Worm (Caenorhabditis elegans) whole organism, young adult: ENCODE measurements around the gene clec-217.
A peak's percentile ranks its signal among the peaks of the same experiment; 100 is the strongest.

Experiments
- B0336.3 ChIP-seq: fragments of 200-800 bp; sonication (Bioruptor generic); IDR thresholded peaks from 2 replicates; pipeline ENCODE4 v1.3.6; 2022; ENCODE audit warnings: missing genetic modification characterization, missing compliant biosample characterization
- F22D6.2 ChIP-seq: sonication (generic microtip); optimal IDR thresholded peaks from 2 replicates; lab custom pipeline; 2016; ENCODE audit warnings: mild to moderate bottlenecking, missing genetic modification characterization, missing compliant biosample characterization
- F37B4.10 ChIP-seq: fragments of 200-800 bp; sonication (Bioruptor generic); IDR thresholded peaks from 2 replicates; pipeline ENCODE4 v1.3.6; 2022; ENCODE audit warnings: missing genetic modification characterization, missing compliant biosample characterization
- F52B5.7 ChIP-seq: sonication (generic microtip); optimal IDR thresholded peaks from 2 replicates; lab custom pipeline; 2016; ENCODE audit warnings: mild to moderate bottlenecking, missing genetic modification characterization, missing compliant biosample characterization
- T26A5.8 ChIP-seq: sonication (generic microtip); optimal IDR thresholded peaks from 2 replicates; lab custom pipeline; 2016; ENCODE audit warnings: missing genetic modification characterization, missing compliant biosample characterization
- Y53F4B.3 ChIP-seq: fragments of 200-800 bp; sonication (Bioruptor generic); IDR thresholded peaks from 2 replicates; pipeline ENCODE4 v1.3.6; 2022; ENCODE audit warnings: missing genetic modification reagents, missing genetic modification characterization, missing compliant biosample characterization
- Y56A3A.18 ChIP-seq: fragments of 200-800 bp; sonication (Bioruptor generic); IDR thresholded peaks from 2 replicates; pipeline ENCODE4 v1.3.6; 2022; ENCODE audit warnings: missing genetic modification reagents, missing genetic modification characterization, missing compliant biosample characterization
- Y67H2A.10 ChIP-seq: fragments of 200-800 bp; sonication (Bioruptor generic); conservative IDR thresholded peaks from 2 replicates; pipeline ENCODE4 v1.3.6; 2022; ENCODE audit warnings: missing genetic modification reagents, missing genetic modification characterization, missing compliant biosample characterization
- ama-1 ChIP-seq, 3 experiments: fragments of 150-350 bp in 1 of 3; sonication (generic microtip) in 2 of 3; optimal IDR thresholded peaks; 2 replicates each; lab custom pipeline; 2014 to 2018; ENCODE audit warnings: missing biosample characterization in 2 of 3, missing genetic modification characterization in 2 of 3, missing genetic modification reagents in 2 of 3
- aptf-2 ChIP-seq: fragments of 200-800 bp; sonication (Bioruptor generic); conservative IDR thresholded peaks from 2 replicates; pipeline ENCODE4 v1.3.6; 2022; ENCODE audit warnings: missing genetic modification reagents, missing genetic modification characterization, missing compliant biosample characterization
- atf-7 ChIP-seq: sonication (generic microtip); optimal IDR thresholded peaks from 2 replicates; lab custom pipeline; 2017; ENCODE audit warnings: mild to moderate bottlenecking, missing genetic modification characterization, missing compliant biosample characterization
- attf-3 ChIP-seq: fragments of 200-800 bp; sonication (Bioruptor generic); conservative IDR thresholded peaks from 2 replicates; pipeline ENCODE4 v1.3.6; 2022; ENCODE audit warnings: missing genetic modification reagents, missing genetic modification characterization, missing compliant biosample characterization
- ceh-100 ChIP-seq: fragments of 200-800 bp; sonication (Bioruptor generic); IDR thresholded peaks from 2 replicates; pipeline ENCODE4 v1.3.6; 2022; ENCODE audit warnings: missing genetic modification reagents, missing genetic modification characterization, missing compliant biosample characterization
- ceh-91 ChIP-seq: fragments of 200-800 bp; sonication (Bioruptor generic); IDR thresholded peaks from 2 replicates; pipeline ENCODE4 v1.3.6; 2022; ENCODE audit warnings: missing genetic modification reagents, missing genetic modification characterization, missing compliant biosample characterization
- die-1 ChIP-seq: sonication (generic microtip); optimal IDR thresholded peaks from 2 replicates; lab custom pipeline; 2016; ENCODE audit warnings: missing genotype, mild to moderate bottlenecking, missing genetic modification characterization, missing compliant biosample characterization
- dox-1 ChIP-seq: fragments of 200-800 bp; sonication (Bioruptor generic); IDR thresholded peaks from 2 replicates; pipeline ENCODE4 v1.3.6; 2022; ENCODE audit warnings: missing genetic modification reagents, missing genetic modification characterization, missing compliant biosample characterization
- egl-44 ChIP-seq: fragments of 200-800 bp; sonication (Bioruptor generic); IDR thresholded peaks from 2 replicates; pipeline ENCODE4 v1.3.6; 2022; ENCODE audit warnings: missing genetic modification reagents, missing genetic modification characterization, missing compliant biosample characterization
- ekl-4 ChIP-seq: fragments of 200-800 bp; sonication (Bioruptor generic); IDR thresholded peaks from 2 replicates; pipeline ENCODE4 v1.3.6; 2022; ENCODE audit warnings: missing genetic modification reagents, missing genetic modification characterization, missing compliant biosample characterization
- gei-17 ChIP-seq: fragments of 200-800 bp; sonication (Bioruptor generic); optimal IDR thresholded peaks from 2 replicates; lab custom pipeline; 2018; ENCODE audit warnings: mild to moderate bottlenecking, missing genetic modification characterization, missing compliant biosample characterization
- hlh-26 ChIP-seq: fragments of 200-800 bp; sonication (Bioruptor generic); conservative IDR thresholded peaks from 2 replicates; pipeline ENCODE4 v1.3.6; 2022; ENCODE audit warnings: missing genetic modification reagents, missing genetic modification characterization, missing compliant biosample characterization
- hmg-1.2 ChIP-seq: fragments of 200-800 bp; sonication (Bioruptor generic); IDR thresholded peaks from 2 replicates; pipeline ENCODE4 v1.3.6; 2022; ENCODE audit warnings: missing genetic modification reagents, missing genetic modification characterization, missing compliant biosample characterization
- hmg-20 ChIP-seq: fragments of 200-800 bp; sonication (Bioruptor generic); IDR thresholded peaks from 2 replicates; pipeline ENCODE4 v1.3.6; 2022; ENCODE audit warnings: missing genetic modification reagents, missing genetic modification characterization, missing compliant biosample characterization
- hsf-1 ChIP-seq: fragments of 200-800 bp; sonication (Bioruptor generic); IDR thresholded peaks from 2 replicates; pipeline ENCODE4 v1.3.6; 2022; ENCODE audit warnings: missing genetic modification reagents, missing genetic modification characterization, missing compliant biosample characterization
- lin-54 ChIP-seq: fragments of 200-800 bp; sonication (Bioruptor generic); optimal IDR thresholded peaks from 2 replicates; lab custom pipeline; 2018; ENCODE audit warnings: mild to moderate bottlenecking, missing genetic modification characterization, missing compliant biosample characterization
- lsy-27 ChIP-seq: sonication (generic microtip); optimal IDR thresholded peaks from 2 replicates; lab custom pipeline; 2017; ENCODE audit warnings: missing genetic modification characterization, mild to moderate bottlenecking, missing compliant biosample characterization, antibody characterized with exemption, missing genotype, borderline replicate concordance; ENCODE audit not compliant: insufficient read depth
- madf-6 ChIP-seq: fragments of 200-800 bp; sonication (Bioruptor generic); IDR thresholded peaks from 2 replicates; pipeline ENCODE4 v1.3.6; 2022; ENCODE audit warnings: missing genetic modification reagents, missing genetic modification characterization, missing compliant biosample characterization
- mcd-1 ChIP-seq: fragments of 200-800 bp; sonication (Bioruptor generic); IDR thresholded peaks from 2 replicates; pipeline ENCODE4 v1.3.6; 2022; ENCODE audit warnings: missing genetic modification reagents, missing genetic modification characterization, missing compliant biosample characterization
- mes-4 ChIP-seq: sonication (generic microtip); optimal IDR thresholded peaks from 2 replicates; lab custom pipeline; 2016; ENCODE audit warnings: missing genotype, missing genetic modification characterization, missing compliant biosample characterization
- mxl-1 ChIP-seq: sonication (generic microtip); optimal IDR thresholded peaks from 2 replicates; lab custom pipeline; 2016; ENCODE audit warnings: missing genetic modification characterization, missing compliant biosample characterization
- nfyb-1 ChIP-seq: fragments of 200-800 bp; sonication (Bioruptor generic); IDR thresholded peaks from 2 replicates; pipeline ENCODE4 v1.3.6; 2022; ENCODE audit warnings: missing genetic modification reagents, missing genetic modification characterization, missing compliant biosample characterization
- nhr-80 ChIP-seq: sonication (generic microtip); optimal IDR thresholded peaks from 2 replicates; lab custom pipeline; 2016; ENCODE audit warnings: missing genetic modification characterization, missing compliant biosample characterization
- pbrm-1 ChIP-seq: fragments of 200-800 bp; sonication (Bioruptor generic); IDR thresholded peaks from 2 replicates; pipeline ENCODE4 v1.3.6; 2022; ENCODE audit warnings: missing genetic modification reagents, missing genetic modification characterization, missing compliant biosample characterization
- rcor-1 ChIP-seq: fragments of 200-800 bp; sonication (Bioruptor generic); IDR thresholded peaks from 2 replicates; pipeline ENCODE4 v1.3.6; 2022; ENCODE audit warnings: missing genetic modification reagents, missing genetic modification characterization, missing compliant biosample characterization
- rec-8 ChIP-seq, 2 experiments: sonication (generic microtip); optimal IDR thresholded peaks; 2 replicates each; lab custom pipeline; 2016; ENCODE audit warnings: mild to moderate bottlenecking in 2 of 2, missing genetic modification characterization in 2 of 2, missing genetic modification reagents in 2 of 2, missing genotype in 2 of 2, missing biosample characterization in 1 of 2, missing compliant biosample characterization in 1 of 2, moderate library complexity in 1 of 2
- snpc-1.1 ChIP-seq: sonication (generic microtip); optimal IDR thresholded peaks from 2 replicates; lab custom pipeline; 2017; ENCODE audit warnings: missing genetic modification characterization, mild to moderate bottlenecking, missing compliant biosample characterization, antibody characterized with exemption, moderate library complexity, missing genotype, missing genetic modification reagents; ENCODE audit not compliant: insufficient read depth
- snpc-3.4 ChIP-seq: sonication (generic microtip); optimal IDR thresholded peaks from 2 replicates; lab custom pipeline; 2017; ENCODE audit warnings: missing genetic modification characterization, mild to moderate bottlenecking, missing compliant biosample characterization, antibody characterized with exemption, moderate library complexity, missing genotype, missing genetic modification reagents
- snpc-4 ChIP-seq, 5 experiments: fragments of 150-350 bp in 1 of 5; sonication (generic microtip) in 4 of 5; optimal IDR thresholded peaks; 2 replicates each; lab custom pipeline; 2014 to 2018; ENCODE audit warnings: missing genetic modification characterization in 5 of 5, missing biosample characterization in 3 of 5, antibody characterized with exemption in 2 of 5, mild to moderate bottlenecking in 2 of 5, missing compliant biosample characterization in 2 of 5, missing genotype in 2 of 5, moderate library complexity in 2 of 5, missing genetic modification reagents in 1 of 5
- somi-1 ChIP-seq: fragments of 200-800 bp; sonication (Bioruptor generic); optimal IDR thresholded peaks from 2 replicates; lab custom pipeline; 2018; ENCODE audit warnings: mild to moderate bottlenecking, missing genetic modification characterization, missing compliant biosample characterization
- sptf-2 ChIP-seq: fragments of 200-800 bp; sonication (Bioruptor generic); optimal IDR thresholded peaks from 2 replicates; lab custom pipeline; 2018; ENCODE audit warnings: mild to moderate bottlenecking, missing genetic modification characterization, missing compliant biosample characterization
- unc-130 ChIP-seq: sonication (generic microtip); optimal IDR thresholded peaks from 2 replicates; lab custom pipeline; 2016; ENCODE audit warnings: missing genetic modification reagents, missing genetic modification characterization, missing compliant biosample characterization
- ztf-25 ChIP-seq: fragments of 200-800 bp; sonication (Bioruptor generic); IDR thresholded peaks from 2 replicates; pipeline ENCODE4 v1.3.6; 2022; ENCODE audit warnings: missing genetic modification reagents, missing genetic modification characterization, missing compliant biosample characterization
- ztf-3 ChIP-seq: fragments of 200-800 bp; sonication (Bioruptor generic); optimal IDR thresholded peaks from 2 replicates; lab custom pipeline; 2018; ENCODE audit warnings: mild to moderate bottlenecking, missing genetic modification characterization, missing compliant biosample characterization
- ztf-6 ChIP-seq: fragments of 200-800 bp; sonication (Bioruptor generic); IDR thresholded peaks from 2 replicates; pipeline ENCODE4 v1.3.6; 2022; ENCODE audit warnings: missing genetic modification reagents, missing genetic modification characterization, missing compliant biosample characterization

The clec-217 gene

DNA sequence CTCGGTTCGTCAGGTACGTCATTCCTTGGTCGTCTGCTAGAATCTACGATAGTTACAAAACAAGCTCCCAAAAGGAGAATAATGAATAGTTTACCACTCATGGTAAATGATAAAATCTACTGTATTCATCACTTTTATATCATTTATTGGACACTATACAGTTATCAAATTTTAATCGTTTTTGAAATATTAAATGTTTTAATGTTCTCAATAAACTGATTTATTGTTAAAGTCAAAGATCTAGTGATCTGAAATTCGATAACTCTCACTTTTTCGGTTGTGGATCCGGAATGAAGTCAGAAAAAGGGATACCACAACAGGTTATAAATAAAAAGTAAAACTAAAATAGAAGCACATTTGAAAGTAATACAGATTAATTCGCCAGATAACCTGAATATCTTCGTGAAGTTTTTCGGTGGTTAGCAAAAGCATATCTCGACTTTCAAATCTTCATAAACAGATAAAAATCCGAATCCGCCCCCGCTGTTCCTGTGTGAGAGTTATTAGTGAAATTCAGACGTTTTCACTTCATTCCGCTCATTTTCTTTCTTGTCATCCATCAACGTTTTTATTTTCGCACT is at the start of gene clec-217, which contains the start of gene F26D11.2:
TSS of gene clec-217 (minus strand) at position 101 of the 581 bp plus-strand sequence.
TSS of gene F26D11.2 (plus strand) at position 531 of the 581 bp plus-strand sequence.
- TF ChIP-seq Y56A3A.18 (no peak), hlh-26 (GFP tag; lab: Robert Waterston, UW) (no peak)

- TF ChIP-seq ceh-100 (no peak), hsf-1 (0 out of 2 replicates have a peak, but pooled peaks have one; percentile 8), F52B5.7 (tag; lab: Kevin White, UChicago) (no peak), snpc-4 (GFP tag; optimal IDR thresholded peaks at IDR 0.05; lab: Kevin White, UChicago) (no peak), snpc-4 (tag; optimal IDR thresholded peaks at IDR 0.05; lab: Kevin White, UChicago) (no peak), Y53F4B.3 (GFP tag; lab: Robert Waterston, UW) (no peak), rcor-1 (GFP tag; lab: Robert Waterston, UW) (no peak), F37B4.10 (no peak), atf-7 (no peak), somi-1 (no peak), aptf-2 (GFP tag; lab: Robert Waterston, UW) (no peak), egl-44 (no peak), ztf-25 (0 out of 2 replicates have a peak, but pooled peaks have one; percentile 20), ama-1 (optimal IDR thresholded peaks at IDR 0.05; lab: Kevin White, UChicago) (no peak), ama-1 (GFP tag; optimal IDR thresholded peaks at IDR 0.05; lab: Kevin White, UChicago) (no peak), hmg-20 (no peak), gei-17 (GFP tag; lab: Kevin White, UChicago) (no peak), Y67H2A.10 (no peak), nfyb-1 (GFP tag; lab: Robert Waterston, UW) (no peak), nhr-80 (tag; lab: Kevin White, UChicago) (peak; percentile 3), snpc-1.1 (no peak), rec-8 (tag; optimal IDR thresholded peaks at IDR 0.05; lab: Kevin White, UChicago) (no peak), lsy-27 (no peak), sptf-2 (GFP tag; lab: Kevin White, UChicago) (no peak), pbrm-1 (GFP tag; lab: Robert Waterston, UW) (no peak), mcd-1 (GFP tag; lab: Robert Waterston, UW) (no peak), F22D6.2 (tag; lab: Kevin White, UChicago) (no peak), snpc-3.4 (tag; lab: Kevin White, UChicago) (peak; percentile 6), T26A5.8 (tag; lab: Kevin White, UChicago) (no peak), ztf-6 (no peak), B0336.3 (GFP tag; lab: Robert Waterston, UW) (0 out of 2 replicates have a peak, but pooled peaks have one; percentile 40), attf-3 (no peak), ekl-4 (GFP tag; lab: Robert Waterston, UW) (no peak), mxl-1 (tag; lab: Kevin White, UChicago) (no peak), hmg-1.2 (GFP tag; lab: Robert Waterston, UW) (no peak), mes-4 (tag; lab: Kevin White, UChicago) (no peak), die-1 (no peak), lin-54 (GFP tag; lab: Kevin White, UChicago) (no peak), unc-130 (GFP tag; lab: Kevin White, UChicago) (no peak), ztf-3 (GFP tag; lab: Kevin White, UChicago) (no peak), madf-6 (GFP tag; lab: Robert Waterston, UW) (no peak), dox-1 (no peak), ceh-91 (GFP tag; lab: Robert Waterston, UW) (no peak)
Observed at ce11 chrV:8007460-8008292, 49.0 kb upstream of the clec-217 start, which contains the start of gene Y97E10AR.3. Gene Y97E10AR.3, minus strand, starts transcription at chrV:8007510.
